Fruit fly (Drosophila melanogaster): Measurements from ENCODE around the gene CG15357.

Gene CG15357

DNA sequence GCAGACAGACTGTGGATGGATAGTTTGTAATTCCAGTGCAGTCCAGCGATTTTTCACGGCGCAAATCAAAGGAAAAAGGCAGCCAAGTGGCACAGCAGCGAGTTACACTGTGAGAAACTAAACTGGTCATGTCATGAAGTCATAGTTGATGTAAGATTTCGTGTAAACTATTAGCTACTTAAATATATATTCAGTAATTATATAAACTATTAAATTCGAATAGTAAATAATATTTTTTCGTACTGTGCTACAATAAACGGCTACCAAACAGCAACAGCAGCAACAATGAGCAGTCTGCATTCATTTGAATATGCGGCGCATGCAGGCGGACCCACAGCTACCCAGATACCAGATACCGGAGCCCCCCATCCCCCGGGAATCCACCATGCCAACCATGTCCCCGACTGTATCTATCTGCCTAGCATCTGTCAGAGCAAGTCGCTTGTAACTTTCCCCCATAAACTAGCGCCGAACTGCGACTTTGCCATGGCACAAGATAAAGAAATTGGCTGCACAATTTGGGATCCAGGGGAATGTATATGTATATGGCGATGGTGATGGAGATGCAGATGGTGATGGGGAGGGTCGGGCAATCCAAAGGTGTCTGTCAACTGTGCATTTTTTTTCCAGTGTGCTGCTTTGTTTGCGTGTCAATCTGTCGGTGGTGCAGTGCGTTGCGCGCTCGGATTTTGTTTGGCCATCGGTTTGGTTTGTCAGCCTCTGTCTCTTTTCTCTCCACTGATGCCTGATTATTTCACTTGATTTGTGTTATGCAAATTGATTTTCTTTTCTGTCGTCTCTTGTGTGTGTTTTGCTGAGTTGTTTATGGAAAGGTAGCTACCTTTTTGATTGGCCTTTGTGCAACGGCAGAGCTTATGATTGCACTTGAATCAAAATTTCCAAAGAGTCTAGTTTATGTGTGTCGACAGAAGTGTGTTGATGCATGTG lies 19.3 kb downstream of the CG15357 start (continued):
- TF ChIP-seq E2f1 (GFP tag; IDR thresholded peaks at IDR 0.05) = peak; percentile 36; the same call in 1 of the 2 replicates
- TF ChIP-seq CG6175 (GFP tag; IDR thresholded peaks at IDR 0.05) = no peak
- TF ChIP-seq Camta (GFP tag; optimal IDR thresholded peaks at IDR 0.05) = no peak
- no peak for TF ChIP-seq Aef1 (GFP tag; IDR thresholded peaks at IDR 0.05)
- peak; percentile 18 for TF ChIP-seq kni (GFP tag; optimal IDR thresholded peaks at IDR 0.05)
- TF ChIP-seq Hey (tag; optimal IDR thresholded peaks at IDR 0.05) = no peak
- no peak for TF ChIP-seq ro (GFP tag; IDR thresholded peaks at IDR 0.05)
- no peak for TF ChIP-seq CG5245 (GFP tag; optimal IDR thresholded peaks at IDR 0.05)
- peak; percentile 55 for TF ChIP-seq ATbp (GFP tag; optimal IDR thresholded peaks at IDR 0.05)
- TF ChIP-seq Ets65A (GFP tag) = no peak
- TF ChIP-seq pan (optimal IDR thresholded peaks at IDR 0.05) = no peak
- peak in 1 of 2 experiments; percentile 54 for TF ChIP-seq pan (GFP tag; optimal IDR thresholded peaks at IDR 0.05 in 1 of 2, IDR thresholded peaks at IDR 0.05 in 1 of 2)
- TF ChIP-seq so (GFP tag; IDR thresholded peaks at IDR 0.05) = no peak
- TF ChIP-seq Ptx1 (GFP tag; IDR thresholded peaks at IDR 0.05) = peak; percentile 37; the same call in 1 of the 2 replicates
- TF ChIP-seq scrt (GFP tag; optimal IDR thresholded peaks at IDR 0.05) = no peak
- no peak for TF ChIP-seq CG14965 (GFP tag; optimal IDR thresholded peaks at IDR 0.05; ENCODE audit: borderline replicate concordance)
- TF ChIP-seq CG12659 (GFP tag; optimal IDR thresholded peaks at IDR 0.05) = no peak
- no peak for TF ChIP-seq Atf-2 (GFP tag; optimal IDR thresholded peaks at IDR 0.05)
- TF ChIP-seq CG4820 (GFP tag; optimal IDR thresholded peaks at IDR 0.05) = peak; percentile 17
- no peak for TF ChIP-seq CG12219 (GFP tag; optimal IDR thresholded peaks at IDR 0.05)
- TF ChIP-seq shn (GFP tag; optimal IDR thresholded peaks at IDR 0.05) = no peak
- no peak for TF ChIP-seq Ada2b (GFP tag; IDR thresholded peaks at IDR 0.05)
- TF ChIP-seq Sox100B (GFP tag; optimal IDR thresholded peaks at IDR 0.05) = peak; percentile 26
- peak; percentile 4 for TF ChIP-seq Asciz (GFP tag; optimal IDR thresholded peaks at IDR 0.05)
- TF ChIP-seq CG13894 (tag; optimal IDR thresholded peaks at IDR 0.05) = no peak
- TF ChIP-seq lola (GFP tag; optimal IDR thresholded peaks at IDR 0.05) = no peak
- no peak for TF ChIP-seq CG1602 (GFP tag; optimal IDR thresholded peaks at IDR 0.05)
- no peak for TF ChIP-seq Dref (GFP tag; IDR thresholded peaks at IDR 0.05)
- peak; percentile 60; the same call in 2 of the 3 replicates for TF ChIP-seq ken (GFP tag; IDR thresholded peaks at IDR 0.05)
- no peak for TF ChIP-seq CG33213 (GFP tag; optimal IDR thresholded peaks at IDR 0.05)
- TF ChIP-seq CG6254 (GFP tag; optimal IDR thresholded peaks at IDR 0.05) = no peak
- no peak for TF ChIP-seq CG16863 (GFP tag; optimal IDR thresholded peaks at IDR 0.05)
- no peak for TF ChIP-seq CG43689 (GFP tag; IDR thresholded peaks at IDR 0.05)
- TF ChIP-seq odd (GFP tag; optimal IDR thresholded peaks at IDR 0.05) = no peak
- TF ChIP-seq lbe (GFP tag; optimal IDR thresholded peaks at IDR 0.05) = no peak
- peak; percentile 48; the same call in 1 of the 2 replicates for TF ChIP-seq stc (GFP tag; IDR thresholded peaks at IDR 0.05)
- no peak for TF ChIP-seq HLHmδ (GFP tag; optimal IDR thresholded peaks at IDR 0.05)
- peak; percentile 54 for TF ChIP-seq Blimp-1 (GFP tag; optimal IDR thresholded peaks at IDR 0.05)
- no peak for TF ChIP-seq Lpt (GFP tag; optimal IDR thresholded peaks at IDR 0.05)
- TF ChIP-seq gsb (GFP tag; IDR thresholded peaks at IDR 0.05) = no peak
- no peak for TF ChIP-seq E2f2 (GFP tag; IDR thresholded peaks at IDR 0.05)
- TF ChIP-seq CG15601 (tag; optimal IDR thresholded peaks at IDR 0.05) = no peak
- TF ChIP-seq croc (GFP tag; conservative IDR thresholded peaks at IDR 0.05) = no peak; the same call in 2 of the 3 replicates
- TF ChIP-seq lmd (GFP tag; IDR thresholded peaks at IDR 0.05) = no peak
- no peak for TF ChIP-seq h (optimal IDR thresholded peaks at IDR 0.05)
- no peak for TF ChIP-seq CG4404 (GFP tag; IDR thresholded peaks at IDR 0.05)
- peak; percentile 28; the same call in 1 of the 3 replicates for TF ChIP-seq CG14050 (GFP tag; IDR thresholded peaks at IDR 0.05)
- TF ChIP-seq onecut (GFP tag; IDR thresholded peaks at IDR 0.05) = no peak
- TF ChIP-seq CG34422 (GFP tag; IDR thresholded peaks at IDR 0.05) = 0 out of 3 replicates have a peak, but pooled peaks have one; percentile 28
- no peak for TF ChIP-seq tna (GFP tag; IDR thresholded peaks at IDR 0.05; ENCODE audit: partially characterized antibody)
